Worm (Caenorhabditis elegans): ENCODE measurements around the gene hsp-17.

The hsp-17 gene

ce11 chrV:8426210-8426609 is 40.5 kb upstream of the hsp-17 start:
- TF ChIP-seq pha-4 (tag; optimal IDR thresholded peaks at IDR 0.05) (peak; percentile 14), nfya-1 (tag; optimal IDR thresholded peaks at IDR 0.05; ENCODE audit: insufficient read depth) (peak; percentile 37), nhr-77 (tag; optimal IDR thresholded peaks at IDR 0.05) (no peak)

ce11 chrV:8424840-8425814 is 39.4 kb upstream of the hsp-17 start:
- TF ChIP-seq aly-2 (tag; optimal IDR thresholded peaks at IDR 0.05) (no peak), ama-1 (optimal IDR thresholded peaks at IDR 0.05) (peak; percentile 16), unc-62 (GFP tag; optimal IDR thresholded peaks at IDR 0.05) (no peak), nhr-12 (tag; optimal IDR thresholded peaks at IDR 0.05) (no peak), snpc-4 (tag; optimal IDR thresholded peaks at IDR 0.05) (no peak), lin-39 (tag; optimal IDR thresholded peaks at IDR 0.05) (no peak), fkh-10 (GFP tag; optimal IDR thresholded peaks at IDR 0.05) (no peak), egl-27 (tag; optimal IDR thresholded peaks at IDR 0.05) (no peak), pqm-1 (tag; optimal IDR thresholded peaks at IDR 0.05) (peak; percentile 88), hmg-11 (tag; optimal IDR thresholded peaks at IDR 0.05) (no peak), sea-2 (GFP tag; optimal IDR thresholded peaks at IDR 0.05) (no peak), ztf-11 (tag; optimal IDR thresholded peaks at IDR 0.05) (no peak), egl-5 (tag; optimal IDR thresholded peaks at IDR 0.05) (no peak), ceh-28 (tag; optimal IDR thresholded peaks at IDR 0.05) (no peak), nhr-23 (tag; optimal IDR thresholded peaks at IDR 0.05) (no peak), ceh-9 (tag; optimal IDR thresholded peaks at IDR 0.05) (no peak), ztf-4 (tag; optimal IDR thresholded peaks at IDR 0.05) (peak; percentile 23), jun-1 (tag; optimal IDR thresholded peaks at IDR 0.05) (peak; percentile 9), daf-12 (tag; optimal IDR thresholded peaks at IDR 0.05) (no peak), pha-4 (tag; optimal IDR thresholded peaks at IDR 0.05) (peak; percentile 73), lsy-12 (tag; optimal IDR thresholded peaks at IDR 0.05) (no peak), ZK546.5 (tag; optimal IDR thresholded peaks at IDR 0.05) (no peak), nhr-25 (tag; optimal IDR thresholded peaks at IDR 0.05) (peak; percentile 14), elt-2 (tag; optimal IDR thresholded peaks at IDR 0.05) (peak; percentile 92), nhr-67 (tag; optimal IDR thresholded peaks at IDR 0.05) (no peak)

ce11 chrV:8417271-8417670 is 31.5 kb upstream of the hsp-17 start:
- TF ChIP-seq nfya-1 (tag; optimal IDR thresholded peaks at IDR 0.05; ENCODE audit: insufficient read depth) (peak; percentile 69), nhr-237 (tag; optimal IDR thresholded peaks at IDR 0.05) (no peak), nhr-28 (tag; optimal IDR thresholded peaks at IDR 0.05) (no peak)

- TF ChIP-seq unc-62 (GFP tag; optimal IDR thresholded peaks at IDR 0.05) (no peak), ztf-4 (tag; optimal IDR thresholded peaks at IDR 0.05) (no peak), nhr-67 (tag; optimal IDR thresholded peaks at IDR 0.05) (no peak), fkh-2 (tag; optimal IDR thresholded peaks at IDR 0.05) (no peak), daf-12 (tag; optimal IDR thresholded peaks at IDR 0.05) (no peak), ceh-16 (tag; optimal IDR thresholded peaks at IDR 0.05) (no peak), eor-1 (tag; optimal IDR thresholded peaks at IDR 0.05) (no peak), nhr-43 (tag; optimal IDR thresholded peaks at IDR 0.05; ENCODE audit: poor library complexity, severe bottlenecking) (no peak), nhr-12 (tag; optimal IDR thresholded peaks at IDR 0.05) (no peak), pqm-1 (tag; optimal IDR thresholded peaks at IDR 0.05) (no peak), nhr-28 (tag; optimal IDR thresholded peaks at IDR 0.05) (no peak), elt-1 (tag; optimal IDR thresholded peaks at IDR 0.05) (no peak), lin-39 (tag; optimal IDR thresholded peaks at IDR 0.05) (no peak), nhr-25 (tag; optimal IDR thresholded peaks at IDR 0.05) (no peak), zag-1 (tag; optimal IDR thresholded peaks at IDR 0.05) (no peak), pha-4 (tag; optimal IDR thresholded peaks at IDR 0.05) (no peak), egl-5 (tag; optimal IDR thresholded peaks at IDR 0.05) (no peak), nhr-11 (tag; optimal IDR thresholded peaks at IDR 0.05) (no peak), egl-27 (tag; optimal IDR thresholded peaks at IDR 0.05) (no peak)
These were observed 29.4 kb upstream of the hsp-17 start for ce11 chrV:8415113-8415530.
